Fruit fly (Drosophila melanogaster) whole organism, embryonic: ENCODE data around the gene CG4631.

ENCODE experiments used
- CG11085 ChIP-seq: fragments of 200-800 bp; sonication (Bioruptor generic); IDR thresholded peaks from 2 replicates; pipeline ENCODE4 v1.3.6; 2022; ENCODE audit warnings: missing biosample characterization, missing genetic modification characterization
- CG12659 ChIP-seq: fragments of 200-800 bp; sonication (Bioruptor generic); optimal IDR thresholded peaks from 3 replicates; lab custom pipeline; 2017; ENCODE audit warnings: mild to moderate bottlenecking, missing biosample characterization, missing genetic modification reagents, missing genetic modification characterization
- CG15073 ChIP-seq: fragments of 200-800 bp; sonication (Bioruptor generic); optimal IDR thresholded peaks from 2 replicates; lab custom pipeline; 2016; ENCODE audit warnings: missing biosample characterization, missing genetic modification characterization
- CG16815 ChIP-seq: fragments of 200-800 bp; sonication (Bioruptor generic); optimal IDR thresholded peaks from 3 replicates; lab custom pipeline; 2017; ENCODE audit warnings: missing biosample characterization, mild to moderate bottlenecking, missing genetic modification characterization
- CG2712 ChIP-seq: fragments of 200-800 bp; optimal IDR thresholded peaks from 3 replicates; lab custom pipeline; 2019; ENCODE audit warnings: missing biosample characterization, mild to moderate bottlenecking, missing genetic modification characterization, moderate library complexity
- CG2889 ChIP-seq: fragments of 200-800 bp; sonication (Bioruptor generic); IDR thresholded peaks from 3 replicates; pipeline ENCODE4 v1.3.6; 2022; ENCODE audit warnings: missing biosample characterization, missing genetic modification characterization
- CG31388 ChIP-seq: fragments of 200-800 bp; sonication (Bioruptor generic); optimal IDR thresholded peaks from 2 replicates; lab custom pipeline; 2016; ENCODE audit warnings: missing biosample characterization, missing genetic modification characterization
- CG5953 ChIP-seq: fragments of 200-800 bp; sonication (Bioruptor generic); IDR thresholded peaks from 2 replicates; pipeline ENCODE4 v1.3.6; 2022; ENCODE audit warnings: missing biosample characterization, missing genetic modification characterization
- CG6254 ChIP-seq: fragments of 200-800 bp; sonication (Bioruptor generic); optimal IDR thresholded peaks from 3 replicates; lab custom pipeline; 2017; ENCODE audit warnings: mild to moderate bottlenecking, missing biosample characterization, missing genetic modification reagents, missing genetic modification characterization
- CG7271 ChIP-seq: fragments of 200-800 bp; sonication (Bioruptor generic); optimal IDR thresholded peaks from 2 replicates; lab custom pipeline; 2018; ENCODE audit warnings: missing biosample characterization, mild to moderate bottlenecking, missing genetic modification characterization, moderate library complexity
- CG8281 ChIP-seq: fragments of 200-800 bp; sonication (Bioruptor generic); optimal IDR thresholded peaks from 2 replicates; lab custom pipeline; 2018; ENCODE audit warnings: missing biosample characterization, mild to moderate bottlenecking, missing genetic modification characterization, moderate library complexity
- CG8478 ChIP-seq: fragments of >200 bp; optimal IDR thresholded peaks from 2 replicates; lab custom pipeline; 2018
- CG9215 ChIP-seq: fragments of 200-800 bp; sonication (Bioruptor generic); IDR thresholded peaks from 2 replicates; pipeline ENCODE4 v1.3.6; 2022; ENCODE audit warnings: missing biosample characterization, missing genetic modification characterization
- Chrac-16 ChIP-seq: fragments of 200-800 bp; sonication (Bioruptor generic); optimal IDR thresholded peaks from 3 replicates; lab custom pipeline; 2016; ENCODE audit warnings: missing biosample characterization, missing genetic modification characterization
- CoRest ChIP-seq: fragments of 200-800 bp; sonication (Bioruptor generic); optimal IDR thresholded peaks from 3 replicates; lab custom pipeline; 2018; ENCODE audit warnings: missing biosample characterization, mild to moderate bottlenecking, missing genetic modification characterization, moderate library complexity
- D19A ChIP-seq: fragments of 200-800 bp; optimal IDR thresholded peaks from 3 replicates; lab custom pipeline; 2019; ENCODE audit warnings: missing biosample characterization, mild to moderate bottlenecking, missing genetic modification characterization, moderate library complexity
- HHEX ChIP-seq: fragments of 200-800 bp; sonication (Bioruptor generic); optimal IDR thresholded peaks from 3 replicates; lab custom pipeline; 2017; ENCODE audit warnings: missing biosample characterization, mild to moderate bottlenecking, missing genetic modification characterization, missing genetic modification reagents
- Hand ChIP-seq: fragments of 200-800 bp; sonication (Bioruptor generic); optimal IDR thresholded peaks from 2 replicates; lab custom pipeline; 2017; ENCODE audit warnings: mild to moderate bottlenecking, missing biosample characterization, missing genetic modification reagents, missing genetic modification characterization
- HmgZ ChIP-seq: fragments of 200-800 bp; sonication (Bioruptor generic); optimal IDR thresholded peaks from 2 replicates; lab custom pipeline; 2018; ENCODE audit warnings: missing biosample characterization, mild to moderate bottlenecking, missing genetic modification characterization
- Hr78 ChIP-seq, 2 experiments: fragments of 200-800 bp in 1 of 2; fragments of >200 bp in 1 of 2; sonication (Bioruptor generic) in 1 of 2; optimal IDR thresholded peaks; 2 replicates each; lab custom pipeline; 2017 to 2019; ENCODE audit warnings: missing biosample characterization in 2 of 2, missing genetic modification characterization in 2 of 2, mild to moderate bottlenecking in 1 of 2, moderate library complexity in 1 of 2
- Lpt ChIP-seq: fragments of >200 bp; optimal IDR thresholded peaks from 2 replicates; lab custom pipeline; 2018; ENCODE audit warnings: missing biosample characterization, missing genetic modification characterization
- Med ChIP-seq: fragments of 200-800 bp; sonication (Bioruptor generic); peaks from one replicate; lab custom pipeline; 2016; ENCODE audit warnings: missing biosample characterization, missing genetic modification characterization, mild to moderate bottlenecking, inconsistent platforms, moderate library complexity
- Ravus ChIP-seq: fragments of 200-800 bp; sonication (Bioruptor generic); IDR thresholded peaks from 2 replicates; pipeline ENCODE4 v1.3.6; 2022; ENCODE audit warnings: missing biosample characterization, missing genetic modification characterization
- Sin3A ChIP-seq: fragments of >200 bp; optimal IDR thresholded peaks from 2 replicates; lab custom pipeline; 2018
- Sry-δ ChIP-seq: fragments of 200-800 bp; sonication (Bioruptor generic); optimal IDR thresholded peaks from 2 replicates; lab custom pipeline; 2016; ENCODE audit warnings: missing biosample characterization, missing genetic modification characterization
- Ssrp ChIP-seq: fragments of 200-800 bp; sonication (Bioruptor generic); optimal IDR thresholded peaks from 2 replicates; lab custom pipeline; 2018; ENCODE audit warnings: missing biosample characterization, mild to moderate bottlenecking, missing genetic modification characterization, moderate library complexity
- TFAM ChIP-seq: fragments of 200-800 bp; sonication (Bioruptor generic); optimal IDR thresholded peaks from 2 replicates; lab custom pipeline; 2017; ENCODE audit warnings: missing biosample characterization, missing genetic modification characterization, inconsistent platforms
- Taf1 ChIP-seq: fragments of 200-800 bp; sonication (Bioruptor generic); IDR thresholded peaks from 2 replicates; pipeline ENCODE4 v1.3.6; 2022; ENCODE audit warnings: missing biosample characterization, missing genetic modification characterization
- abd-A ChIP-seq: fragments of 200-800 bp; sonication (Bioruptor generic); optimal IDR thresholded peaks from 3 replicates; lab custom pipeline; 2019; ENCODE audit warnings: missing biosample characterization, mild to moderate bottlenecking, missing genetic modification characterization, moderate library complexity
- amos ChIP-seq: fragments of 200-800 bp; sonication (Bioruptor generic); IDR thresholded peaks from 2 replicates; pipeline ENCODE4 v1.3.6; 2022; ENCODE audit warnings: missing biosample characterization, missing genetic modification characterization; ENCODE audit not compliant: partially characterized antibody
- ap ChIP-seq: fragments of 200-800 bp; sonication (Bioruptor generic); IDR thresholded peaks from 2 replicates; pipeline ENCODE4 v1.3.6; 2022; ENCODE audit warnings: missing biosample characterization, missing genetic modification characterization
- az2 ChIP-seq: fragments of 200-800 bp; sonication (Bioruptor generic); optimal IDR thresholded peaks from 3 replicates; lab custom pipeline; 2016; ENCODE audit warnings: missing biosample characterization, missing genetic modification characterization
- br ChIP-seq: fragments of >200 bp; optimal IDR thresholded peaks from 2 replicates; lab custom pipeline; 2017
- crol ChIP-seq: fragments of 200-800 bp; sonication (Bioruptor generic); IDR thresholded peaks from 2 replicates; pipeline ENCODE4 v1.3.6; 2022; ENCODE audit warnings: missing biosample characterization, missing genetic modification characterization
- dm ChIP-seq: fragments of 200-800 bp; sonication (Bioruptor generic); optimal IDR thresholded peaks from 3 replicates; lab custom pipeline; 2016; ENCODE audit warnings: missing biosample characterization, missing genetic modification characterization
- fu2 ChIP-seq: fragments of 200-800 bp; sonication (Bioruptor generic); optimal IDR thresholded peaks from 2 replicates; lab custom pipeline; 2016; ENCODE audit warnings: missing biosample characterization, missing genetic modification characterization
- h ChIP-seq: fragments of >200 bp; optimal IDR thresholded peaks from 2 replicates; lab custom pipeline; 2017
- insv ChIP-seq, 2 experiments: fragments of 200-800 bp; sonication (Bioruptor generic); optimal IDR thresholded peaks; 3 replicates each; lab custom pipeline; 2016 to 2018; ENCODE audit warnings: missing biosample characterization in 2 of 2, missing genetic modification characterization in 2 of 2
- lov ChIP-seq, 2 experiments: fragments of 200-800 bp in 1 of 2; fragments of >200 bp in 1 of 2; sonication (Bioruptor generic) in 1 of 2; IDR thresholded peaks in 1 of 2; optimal IDR thresholded peaks in 1 of 2; 2 replicates in 1 of 2; 3 replicates in 1 of 2; pipeline versions ENCODE4 v1.3.6 to Lab custom; 2017 to 2022; ENCODE audit warnings: missing biosample characterization in 1 of 2, missing genetic modification characterization in 1 of 2
- mld ChIP-seq: fragments of 200-800 bp; sonication (Bioruptor generic); IDR thresholded peaks from 3 replicates; pipeline ENCODE4 v1.3.6; 2022; ENCODE audit warnings: missing biosample characterization, missing genetic modification characterization; ENCODE audit not compliant: partially characterized antibody
- odd ChIP-seq: fragments of 200-800 bp; sonication (Bioruptor generic); optimal IDR thresholded peaks from 2 replicates; lab custom pipeline; 2017; ENCODE audit warnings: missing biosample characterization, mild to moderate bottlenecking, missing genetic modification characterization
- onecut ChIP-seq: fragments of 200-800 bp; sonication (Bioruptor generic); IDR thresholded peaks from 2 replicates; pipeline ENCODE4 v1.3.6; 2022; ENCODE audit warnings: missing biosample characterization, missing genetic modification characterization
- pfk ChIP-seq: fragments of 200-800 bp; sonication (Bioruptor generic); optimal IDR thresholded peaks from 2 replicates; lab custom pipeline; 2018; ENCODE audit warnings: missing biosample characterization, mild to moderate bottlenecking, missing genetic modification characterization, moderate library complexity
- pnt ChIP-seq: fragments of 200-800 bp; sonication (Bioruptor generic); optimal IDR thresholded peaks from 3 replicates; lab custom pipeline; 2016; ENCODE audit warnings: missing biosample characterization, missing genetic modification characterization
- sisA ChIP-seq: fragments of 200-800 bp; sonication (Bioruptor generic); IDR thresholded peaks from 2 replicates; pipeline ENCODE4 v1.3.6; 2022; ENCODE audit warnings: missing biosample characterization, missing genetic modification characterization
- slp2 ChIP-seq: fragments of 200-800 bp; sonication (Bioruptor generic); optimal IDR thresholded peaks from 2 replicates; lab custom pipeline; 2016; ENCODE audit warnings: missing biosample characterization, missing genetic modification characterization
- trh ChIP-seq: fragments of 200-800 bp; sonication (Bioruptor generic); optimal IDR thresholded peaks from 2 replicates; lab custom pipeline; 2016; ENCODE audit warnings: missing biosample characterization, missing genetic modification characterization
- wor ChIP-seq: fragments of 200-800 bp; sonication (Bioruptor generic); IDR thresholded peaks from 2 replicates; pipeline ENCODE4 v1.3.6; 2022; ENCODE audit warnings: missing biosample characterization, missing genetic modification characterization

CG4631 gene

DNA sequence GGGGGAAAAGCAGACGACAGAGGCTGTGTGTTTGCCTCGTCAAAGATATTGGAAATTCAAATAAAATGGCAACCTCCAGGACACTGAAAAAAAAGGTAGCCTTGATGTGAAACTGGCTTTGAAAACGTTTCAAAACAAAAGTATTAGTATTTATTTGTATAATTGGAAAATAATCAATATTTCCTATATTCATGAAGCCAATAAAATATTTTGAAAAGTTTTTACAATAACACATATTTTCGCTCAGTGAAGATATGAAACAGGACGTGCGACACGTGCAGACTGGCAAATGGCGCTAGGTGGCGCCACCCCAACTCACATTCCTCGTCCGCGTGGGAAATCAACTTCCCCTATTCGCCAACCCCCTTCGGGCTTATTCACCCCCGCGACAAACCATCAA is 40.6 kb downstream of the CG4631 start (continued):
- TF ChIP-seq ap (GFP tag; lab: Robert Waterston, UW) (no peak), amos (GFP tag; lab: Robert Waterston, UW) (no peak), CG15073 (GFP tag; lab: Kevin White, UChicago) (no peak), slp2 (GFP tag; lab: Kevin White, UChicago) (no peak), CG6254 (GFP tag; lab: Kevin White, UChicago) (no peak)

DNA sequence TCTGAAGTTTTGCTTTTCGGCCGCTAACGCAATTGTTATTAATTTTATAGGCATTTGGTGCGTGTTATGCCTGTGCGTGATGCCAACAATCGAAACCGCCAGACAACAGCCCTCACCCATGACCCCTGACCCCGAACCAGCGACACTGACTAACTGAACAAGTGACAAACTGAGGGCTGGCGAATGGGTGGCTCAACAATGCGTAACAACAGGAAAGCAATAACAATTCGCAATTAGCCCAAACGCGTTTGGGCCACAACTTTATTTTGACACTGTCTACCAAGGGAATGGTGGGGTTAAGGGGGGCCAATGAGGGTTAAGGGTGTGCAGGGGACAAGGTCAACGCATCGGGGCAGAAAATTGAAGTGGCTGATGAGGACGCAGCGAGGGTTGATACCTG is 41.8 kb downstream of the CG4631 start:
- no peak for TF ChIP-seq CG2889
- no peak for TF ChIP-seq TFAM (GFP tag; lab: Kevin White, UChicago)
- TF ChIP-seq CG16815, result no peak
- no peak for TF ChIP-seq Chrac-16 (GFP tag; lab: Kevin White, UChicago)
- peak; percentile 75 for TF ChIP-seq abd-A (tag; lab: Kevin White, UChicago)
- TF ChIP-seq CG7271 (tag; lab: Kevin White, UChicago), result no peak
- TF ChIP-seq br (lab: Kevin White, UChicago), result no peak
- peak in 1 of 2 experiments; percentile 74 for TF ChIP-seq Hr78 (GFP tag; optimal IDR thresholded peaks at IDR 0.05; lab: Kevin White, UChicago)
- TF ChIP-seq CG8281 (tag; lab: Kevin White, UChicago), result peak; percentile 86
- TF ChIP-seq pnt (GFP tag; lab: Kevin White, UChicago), result no peak
- peak; percentile 67 for TF ChIP-seq Med (GFP tag; lab: Kevin White, UChicago)
- TF ChIP-seq HmgZ, result no peak
- TF ChIP-seq crol (GFP tag; lab: Robert Waterston, UW), result peak; percentile 32; the same call in 1 of the 2 replicates
- no peak for TF ChIP-seq pfk (GFP tag; lab: Kevin White, UChicago)
- no peak for TF ChIP-seq CG12659

DNA sequence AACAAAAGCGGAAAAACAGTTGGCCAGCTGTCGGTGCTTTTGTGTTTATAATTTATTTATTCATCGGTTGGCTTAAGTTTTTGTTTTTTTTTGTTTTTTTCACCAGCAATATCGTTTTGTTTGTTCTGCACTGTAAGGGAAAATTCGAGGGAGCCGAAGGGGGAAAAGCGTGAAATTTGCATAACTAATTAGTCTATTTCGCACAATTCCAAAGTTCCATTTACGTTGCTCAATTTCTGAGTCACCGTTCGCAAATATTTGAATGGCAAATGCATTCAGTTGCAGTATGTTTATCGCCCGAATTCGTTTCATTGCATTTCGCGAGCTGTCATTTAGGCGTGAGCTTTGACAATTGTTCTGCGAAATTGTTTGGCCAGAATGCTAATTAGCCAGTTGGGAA is 46.4 kb downstream of the CG4631 start:
- TF ChIP-seq Sin3A (lab: Kevin White, UChicago) (no peak), Sry-δ (GFP tag; lab: Kevin White, UChicago) (no peak), trh (GFP tag; lab: Kevin White, UChicago) (no peak), HHEX (GFP tag; lab: Kevin White, UChicago) (no peak), Hand (GFP tag; lab: Kevin White, UChicago) (no peak), lov (optimal IDR thresholded peaks at IDR 0.05; lab: Kevin White, UChicago) (no peak), lov (GFP tag; IDR thresholded peaks at IDR 0.05; lab: Robert Waterston, UW) (no peak), CG9215 (GFP tag; lab: Robert Waterston, UW) (no peak)

DNA sequence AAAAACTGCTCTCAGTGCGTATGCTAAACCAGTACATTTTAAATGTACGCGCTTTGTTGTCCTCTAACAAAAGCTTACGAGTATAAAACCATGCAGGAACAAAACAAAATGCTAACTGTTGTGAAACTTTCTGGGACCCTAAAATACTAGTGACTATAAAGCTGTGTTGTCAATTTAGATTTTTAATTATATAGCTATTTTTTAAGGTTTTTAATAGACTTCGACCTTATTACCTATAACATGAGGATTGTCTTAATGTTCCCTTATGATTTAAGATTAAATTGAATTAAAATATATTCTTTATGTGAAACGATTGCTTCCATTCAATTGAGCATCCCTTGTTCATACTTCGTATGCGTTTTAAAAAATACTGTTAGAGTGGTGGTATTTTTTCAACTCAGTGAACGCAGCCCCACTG is 49.5 kb downstream of the CG4631 start:
- peak; percentile 82 for TF ChIP-seq CG2712
- peak; percentile 81 for TF ChIP-seq sisA (GFP tag; lab: Robert Waterston, UW)
- no peak for TF ChIP-seq fu2 (GFP tag; lab: Kevin White, UChicago)
- TF ChIP-seq CG5953 (GFP tag; lab: Robert Waterston, UW), result 0 out of 2 replicates have a peak, but pooled peaks have one; percentile 31
- no peak for TF ChIP-seq Lpt (GFP tag; lab: Kevin White, UChicago)
- peak; percentile 53 for TF ChIP-seq D19A (tag; lab: Kevin White, UChicago)
- TF ChIP-seq wor (GFP tag; lab: Robert Waterston, UW), result no peak
- peak; percentile 86 for TF ChIP-seq Med (GFP tag; lab: Kevin White, UChicago)
- TF ChIP-seq h (lab: Kevin White, UChicago), result no peak
- no peak for TF ChIP-seq CG8478 (lab: Kevin White, UChicago)
- peak; percentile 51; the same call in 1 of the 2 replicates for TF ChIP-seq Taf1 (GFP tag; lab: Robert Waterston, UW)
- peak; percentile 78 for TF ChIP-seq CG11085 (GFP tag; lab: Robert Waterston, UW)
- TF ChIP-seq mld, result no peak
- peak; percentile 73 for TF ChIP-seq Ssrp (tag; lab: Kevin White, UChicago)
- no peak for TF ChIP-seq onecut (GFP tag; lab: Robert Waterston, UW)
- TF ChIP-seq CG31388 (GFP tag; lab: Kevin White, UChicago), result no peak
- TF ChIP-seq Sin3A (lab: Kevin White, UChicago), result peak; percentile 13
- TF ChIP-seq HHEX (GFP tag; lab: Kevin White, UChicago), result no peak
- TF ChIP-seq odd, result no peak
- TF ChIP-seq az2 (GFP tag; lab: Kevin White, UChicago), result peak; percentile 18
- peak; percentile 9 for TF ChIP-seq dm
- TF ChIP-seq CoRest (tag; lab: Kevin White, UChicago), result peak; percentile 86
- TF ChIP-seq insv (GFP tag; optimal IDR thresholded peaks at IDR 0.05; lab: Kevin White, UChicago), result no peak
- peak; percentile 43 for TF ChIP-seq Ravus (GFP tag; lab: Robert Waterston, UW)
